Fruit fly (Drosophila melanogaster) whole organism, embryonic: ENCODE data around the gene rasp.

ENCODE experiments used
- Abd-B ChIP-seq: fragments of 200-800 bp; sonication (Bioruptor generic); optimal IDR thresholded peaks from 2 replicates; lab custom pipeline; 2018; ENCODE audit warnings: missing biosample characterization, mild to moderate bottlenecking, missing genetic modification characterization, moderate library complexity
- BEAF-32 ChIP-seq: fragments of 200-800 bp; sonication (Bioruptor generic); optimal IDR thresholded peaks from 3 replicates; lab custom pipeline; 2017; ENCODE audit warnings: missing biosample characterization, missing genetic modification characterization, mild to moderate bottlenecking, moderate library complexity, missing genetic modification reagents
- CG10565 ChIP-seq: fragments of 200-800 bp; sonication (Bioruptor generic); optimal IDR thresholded peaks from 3 replicates; lab custom pipeline; 2016; ENCODE audit warnings: missing biosample characterization, mild to moderate bottlenecking, missing genetic modification characterization
- CG12236 ChIP-seq: fragments of 200-800 bp; sonication (Bioruptor generic); optimal IDR thresholded peaks from 2 replicates; lab custom pipeline; 2016; ENCODE audit warnings: missing biosample characterization, missing genetic modification characterization
- CG12299 ChIP-seq: fragments of 200-800 bp; sonication (Bioruptor generic); optimal IDR thresholded peaks from 2 replicates; lab custom pipeline; 2018; ENCODE audit warnings: missing biosample characterization, mild to moderate bottlenecking, missing genetic modification characterization
- CG13624 ChIP-seq: fragments of 200-800 bp; sonication (Bioruptor generic); optimal IDR thresholded peaks from 2 replicates; lab custom pipeline; 2016; ENCODE audit warnings: missing biosample characterization, missing genetic modification characterization
- CG1529 ChIP-seq: fragments of 200-800 bp; sonication (Bioruptor generic); optimal IDR thresholded peaks from 3 replicates; lab custom pipeline; 2018; ENCODE audit warnings: missing biosample characterization, missing genetic modification characterization
- CG2120 ChIP-seq: fragments of 200-800 bp; sonication (Bioruptor generic); optimal IDR thresholded peaks from 3 replicates; lab custom pipeline; 2016; ENCODE audit warnings: missing biosample characterization, missing genetic modification characterization
- CG2889 ChIP-seq: fragments of 200-800 bp; sonication (Bioruptor generic); IDR thresholded peaks from 3 replicates; pipeline ENCODE4 v1.3.6; 2022; ENCODE audit warnings: missing biosample characterization, missing genetic modification characterization
- CG30020 ChIP-seq: fragments of 200-800 bp; optimal IDR thresholded peaks from 2 replicates; lab custom pipeline; 2019; ENCODE audit warnings: missing biosample characterization, mild to moderate bottlenecking, missing genetic modification characterization, moderate library complexity
- CG7839 ChIP-seq: fragments of 200-800 bp; sonication (Bioruptor generic); optimal IDR thresholded peaks from 3 replicates; lab custom pipeline; 2018; ENCODE audit warnings: missing biosample characterization, mild to moderate bottlenecking, missing genetic modification characterization, moderate library complexity
- CG7928 ChIP-seq: fragments of 200-800 bp; sonication (Bioruptor generic); optimal IDR thresholded peaks from 2 replicates; lab custom pipeline; 2017; ENCODE audit warnings: missing biosample characterization, mild to moderate bottlenecking, missing genetic modification characterization
- CG7963 ChIP-seq: fragments of 200-800 bp; sonication (Bioruptor generic); IDR thresholded peaks from 3 replicates; pipeline ENCODE4 v1.3.6; 2022; ENCODE audit warnings: missing biosample characterization, missing genetic modification characterization; ENCODE audit not compliant: partially characterized antibody
- CG9437 ChIP-seq: fragments of 200-800 bp; sonication (Bioruptor generic); optimal IDR thresholded peaks from 2 replicates; lab custom pipeline; 2018; ENCODE audit warnings: missing biosample characterization, mild to moderate bottlenecking, missing genetic modification characterization
- CG9609 ChIP-seq: fragments of 200-800 bp; sonication (Bioruptor generic); optimal IDR thresholded peaks from 3 replicates; lab custom pipeline; 2016; ENCODE audit warnings: missing biosample characterization, missing genetic modification characterization
- Dad ChIP-seq: fragments of 200-800 bp; sonication (Bioruptor generic); optimal IDR thresholded peaks from 3 replicates; lab custom pipeline; 2016; ENCODE audit warnings: missing biosample characterization, missing genetic modification characterization
- Dip2 ChIP-seq: fragments of 200-800 bp; sonication (Bioruptor generic); IDR thresholded peaks from 2 replicates; pipeline ENCODE4 v1.3.6; 2022; ENCODE audit warnings: missing biosample characterization, missing genetic modification characterization
- Dip3 ChIP-seq: fragments of 200-800 bp; sonication (Bioruptor generic); optimal IDR thresholded peaks from 3 replicates; lab custom pipeline; 2016; ENCODE audit warnings: missing biosample characterization, missing genetic modification characterization
- E2f2 ChIP-seq: fragments of 200-800 bp; sonication (Bioruptor generic); IDR thresholded peaks from 2 replicates; pipeline ENCODE4 v1.3.6; 2022; ENCODE audit warnings: missing biosample characterization, missing genetic modification characterization
- Eip74EF ChIP-seq, 2 experiments: fragments of 200-800 bp in 1 of 2; fragments of >200 bp in 1 of 2; sonication (Bioruptor generic) in 1 of 2; optimal IDR thresholded peaks; 2 replicates each; lab custom pipeline; 2017 to 2019; ENCODE audit warnings: missing biosample characterization in 2 of 2, missing genetic modification characterization in 2 of 2, mild to moderate bottlenecking in 1 of 2, moderate library complexity in 1 of 2
- Ets97D ChIP-seq: fragments of 200-800 bp; sonication (Bioruptor generic); optimal IDR thresholded peaks from 3 replicates; lab custom pipeline; 2016; ENCODE audit warnings: missing biosample characterization, missing genetic modification characterization
- H2.0 ChIP-seq: fragments of 200-800 bp; sonication (Bioruptor generic); IDR thresholded peaks from 2 replicates; pipeline ENCODE4 v1.3.6; 2022; ENCODE audit warnings: missing biosample characterization, missing genetic modification characterization
- Hey ChIP-seq: fragments of 200-800 bp; sonication (Bioruptor generic); optimal IDR thresholded peaks from 3 replicates; lab custom pipeline; 2018; ENCODE audit warnings: missing biosample characterization, mild to moderate bottlenecking, missing genetic modification characterization
- Hr51 ChIP-seq, 2 experiments: fragments of 200-800 bp; sonication (Bioruptor generic); optimal IDR thresholded peaks; 2 replicates in 1 of 2; 3 replicates in 1 of 2; lab custom pipeline; 2016 to 2018; ENCODE audit warnings: missing biosample characterization in 2 of 2, missing genetic modification characterization in 2 of 2, mild to moderate bottlenecking in 1 of 2, moderate library complexity in 1 of 2
- Lhr ChIP-seq: fragments of 200-800 bp; sonication (Bioruptor generic); optimal IDR thresholded peaks from 3 replicates; lab custom pipeline; 2017; ENCODE audit warnings: mild to moderate bottlenecking, missing biosample characterization, missing genetic modification reagents, missing genetic modification characterization
- Mrtf ChIP-seq: fragments of 200-800 bp; sonication (Bioruptor generic); IDR thresholded peaks from 3 replicates; pipeline ENCODE4 v1.3.6; 2022; ENCODE audit warnings: missing biosample characterization, missing genetic modification characterization
- Myb ChIP-seq: fragments of 200-800 bp; sonication (Bioruptor generic); optimal IDR thresholded peaks from 2 replicates; lab custom pipeline; 2016; ENCODE audit warnings: missing biosample characterization, missing genetic modification characterization
- NC2α ChIP-seq: fragments of 200-800 bp; sonication (Bioruptor generic); optimal IDR thresholded peaks from 2 replicates; lab custom pipeline; 2016; ENCODE audit warnings: missing biosample characterization, missing genetic modification characterization
- NFAT ChIP-seq: fragments of 200-800 bp; sonication (Bioruptor generic); IDR thresholded peaks from 2 replicates; pipeline ENCODE4 v1.3.6; 2022; ENCODE audit warnings: missing biosample characterization, missing genetic modification characterization
- Neu2 ChIP-seq: fragments of 200-800 bp; sonication (Bioruptor generic); optimal IDR thresholded peaks from 3 replicates; lab custom pipeline; 2016; ENCODE audit warnings: missing biosample characterization, missing genetic modification characterization, borderline replicate concordance
- Sox100B ChIP-seq: fragments of 200-800 bp; sonication (Bioruptor generic); optimal IDR thresholded peaks from 3 replicates; lab custom pipeline; 2018; ENCODE audit warnings: missing biosample characterization, mild to moderate bottlenecking, missing genetic modification characterization
- Sry-β ChIP-seq: fragments of 200-800 bp; sonication (Bioruptor generic); optimal IDR thresholded peaks from 2 replicates; lab custom pipeline; 2018; ENCODE audit warnings: missing biosample characterization, mild to moderate bottlenecking, missing genetic modification characterization, moderate library complexity
- Xrp1 ChIP-seq: fragments of 200-800 bp; sonication (Bioruptor generic); IDR thresholded peaks from 2 replicates; pipeline ENCODE4 v1.3.6; 2022; ENCODE audit warnings: missing biosample characterization, missing genetic modification characterization
- ap ChIP-seq: fragments of 200-800 bp; sonication (Bioruptor generic); IDR thresholded peaks from 2 replicates; pipeline ENCODE4 v1.3.6; 2022; ENCODE audit warnings: missing biosample characterization, missing genetic modification characterization
- cg ChIP-seq: fragments of 200-800 bp; sonication (Bioruptor generic); optimal IDR thresholded peaks from 3 replicates; lab custom pipeline; 2019; ENCODE audit warnings: missing biosample characterization, mild to moderate bottlenecking, missing genetic modification characterization, moderate library complexity
- chif ChIP-seq, 2 experiments: fragments of 200-800 bp; sonication (Bioruptor generic); optimal IDR thresholded peaks; 3 replicates each; lab custom pipeline; 2016; ENCODE audit warnings: missing biosample characterization in 2 of 2, missing genetic modification characterization in 2 of 2
- crc ChIP-seq: fragments of 200-800 bp; sonication (Bioruptor generic); optimal IDR thresholded peaks from 2 replicates; lab custom pipeline; 2016; ENCODE audit warnings: missing biosample characterization, missing genetic modification characterization
- dpn ChIP-seq, 2 experiments: fragments of 200-800 bp; sonication (Bioruptor generic); optimal IDR thresholded peaks; 3 replicates each; lab custom pipeline; 2016; ENCODE audit warnings: missing biosample characterization in 2 of 2, missing genetic modification characterization in 2 of 2
- en ChIP-seq: fragments of 200-800 bp; sonication (Bioruptor generic); optimal IDR thresholded peaks from 2 replicates; lab custom pipeline; 2016; ENCODE audit warnings: missing biosample characterization, missing genetic modification characterization
- esg ChIP-seq: fragments of 200-800 bp; sonication (Bioruptor generic); conservative IDR thresholded peaks from 2 replicates; pipeline ENCODE4 v1.3.6; 2022; ENCODE audit warnings: missing biosample characterization, missing genetic modification characterization
- fd64A ChIP-seq: fragments of 200-800 bp; sonication (Bioruptor generic); optimal IDR thresholded peaks from 3 replicates; lab custom pipeline; 2018; ENCODE audit warnings: missing biosample characterization, mild to moderate bottlenecking, missing genetic modification characterization
- fd96Cb ChIP-seq: fragments of 200-800 bp; sonication (Bioruptor generic); optimal IDR thresholded peaks from 2 replicates; lab custom pipeline; 2018; ENCODE audit warnings: missing biosample characterization, mild to moderate bottlenecking, missing genetic modification characterization, moderate library complexity
- gcm2 ChIP-seq: fragments of 200-800 bp; sonication (Bioruptor generic); optimal IDR thresholded peaks from 2 replicates; lab custom pipeline; 2016; ENCODE audit warnings: missing biosample characterization, missing genetic modification characterization
- hbn ChIP-seq: fragments of 200-800 bp; sonication (Bioruptor generic); IDR thresholded peaks from 2 replicates; pipeline ENCODE4 v1.3.6; 2022; ENCODE audit warnings: missing biosample characterization, missing genetic modification characterization; ENCODE audit not compliant: partially characterized antibody
- lola ChIP-seq, 3 experiments: fragments of >200 bp in 2 of 3; fragments of 200-800 bp in 1 of 3; sonication (Bioruptor generic) in 1 of 3; optimal IDR thresholded peaks; 2 replicates each; lab custom pipeline; 2017 to 2019; ENCODE audit warnings: missing biosample characterization in 3 of 3, missing genetic modification characterization in 3 of 3, mild to moderate bottlenecking in 1 of 3, moderate library complexity in 1 of 3
- pb ChIP-seq: fragments of 200-800 bp; sonication (Bioruptor generic); optimal IDR thresholded peaks from 3 replicates; lab custom pipeline; 2016; ENCODE audit warnings: missing biosample characterization, missing genetic modification characterization
- pho ChIP-seq: fragments of 200-800 bp; sonication (Bioruptor generic); optimal IDR thresholded peaks from 2 replicates; lab custom pipeline; 2016; ENCODE audit warnings: missing biosample characterization, missing genetic modification characterization
- pum ChIP-seq: fragments of 200-800 bp; sonication (Bioruptor generic); optimal IDR thresholded peaks from 2 replicates; lab custom pipeline; 2016; ENCODE audit warnings: missing biosample characterization, missing genetic modification characterization
- seq ChIP-seq: fragments of 200-800 bp; sonication (Bioruptor generic); IDR thresholded peaks from 2 replicates; pipeline ENCODE4 v1.3.6; 2022; ENCODE audit warnings: missing biosample characterization, missing genetic modification characterization
- tgo ChIP-seq: fragments of 200-800 bp; sonication (Bioruptor generic); IDR thresholded peaks from 3 replicates; pipeline ENCODE4 v1.3.6; 2022; ENCODE audit warnings: missing biosample characterization, missing genetic modification characterization
- zf30C ChIP-seq: fragments of 200-800 bp; sonication (Bioruptor generic); optimal IDR thresholded peaks from 3 replicates; lab custom pipeline; 2018; ENCODE audit warnings: missing biosample characterization, mild to moderate bottlenecking, missing genetic modification characterization

rasp gene

DNA sequence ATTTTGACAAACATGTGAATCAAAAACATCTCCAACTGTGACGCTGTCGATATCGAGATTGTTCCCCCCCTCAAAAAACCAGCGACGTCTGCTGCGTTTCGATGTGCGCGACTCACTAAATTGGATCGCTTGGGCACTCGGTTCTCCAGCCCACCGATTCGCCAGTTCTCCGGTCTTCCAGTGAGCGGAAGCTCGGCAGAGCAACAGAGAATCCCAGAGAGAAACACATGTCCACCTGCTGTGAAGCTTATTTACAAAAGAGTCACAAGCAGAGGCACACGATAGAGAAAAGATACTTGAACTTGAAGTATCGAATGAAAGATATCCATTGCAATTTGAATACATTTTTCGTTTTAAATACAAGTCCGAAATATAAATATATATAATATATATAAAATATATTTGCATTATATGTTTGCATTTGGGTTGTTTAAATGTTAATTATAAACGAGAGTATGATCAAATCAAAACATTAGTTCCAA lies 27.9 kb upstream of the rasp start (continued):
- TF ChIP-seq dpn (GFP tag; optimal IDR thresholded peaks at IDR 0.05; lab: Kevin White, UChicago) (no peak), CG2889 (no peak), E2f2 (GFP tag; lab: Robert Waterston, UW) (peak; percentile 29; the same call in 1 of the 2 replicates), CG7928 (GFP tag; lab: Kevin White, UChicago) (no peak), fd96Cb (tag; lab: Kevin White, UChicago) (no peak), CG9437 (GFP tag; lab: Kevin White, UChicago) (no peak), CG2120 (peak; percentile 26), CG12299 (tag; lab: Kevin White, UChicago) (no peak), BEAF-32 (GFP tag; lab: Kevin White, UChicago) (no peak), Hr51 (GFP tag; optimal IDR thresholded peaks at IDR 0.05; lab: Kevin White, UChicago) (peak in 1 of 2 experiments; percentile 45), Ets97D (GFP tag; lab: Kevin White, UChicago) (no peak), Dad (GFP tag; lab: Kevin White, UChicago) (no peak), zf30C (GFP tag; lab: Kevin White, UChicago) (no peak), CG7839 (tag; lab: Kevin White, UChicago) (peak; percentile 52), fd64A (no peak), NFAT (peak; percentile 41; the same call in 1 of the 2 replicates), esg (GFP tag; lab: Robert Waterston, UW) (no peak), Abd-B (GFP tag; lab: Kevin White, UChicago) (no peak), chif (GFP tag; optimal IDR thresholded peaks at IDR 0.05; lab: Kevin White, UChicago) (no peak), CG12236 (no peak), ap (GFP tag; lab: Robert Waterston, UW) (no peak), NC2α (GFP tag; lab: Kevin White, UChicago) (no peak), CG9609 (no peak), Lhr (GFP tag; lab: Kevin White, UChicago) (no peak), CG13624 (GFP tag; lab: Kevin White, UChicago) (no peak), lola (GFP tag; optimal IDR thresholded peaks at IDR 0.05; lab: Kevin White, UChicago) (no peak), Neu2 (no peak), CG7963 (no peak), pho (GFP tag; lab: Kevin White, UChicago) (no peak), Myb (no peak), pb (GFP tag; lab: Kevin White, UChicago) (no peak), H2.0 (GFP tag; lab: Robert Waterston, UW) (no peak), cg (GFP tag; lab: Kevin White, UChicago) (no peak), Dip3 (GFP tag; lab: Kevin White, UChicago) (no peak), gcm2 (no peak), CG1529 (GFP tag; lab: Kevin White, UChicago) (no peak), en (GFP tag; lab: Kevin White, UChicago) (no peak), Xrp1 (GFP tag; lab: Robert Waterston, UW) (no peak), Mrtf (no peak), Eip74EF (GFP tag; optimal IDR thresholded peaks at IDR 0.05; lab: Kevin White, UChicago) (peak in 1 of 2 experiments; percentile 1), Dip2 (GFP tag; lab: Robert Waterston, UW) (no peak), CG10565 (GFP tag; lab: Kevin White, UChicago) (no peak), hbn (no peak), CG30020 (tag; lab: Kevin White, UChicago) (no peak), seq (GFP tag; lab: Robert Waterston, UW) (no peak), crc (GFP tag; lab: Kevin White, UChicago) (no peak), Sox100B (GFP tag; lab: Kevin White, UChicago) (no peak), Sry-β (no peak), pum (GFP tag; lab: Kevin White, UChicago) (no peak), Hey (tag; lab: Kevin White, UChicago) (no peak), tgo (GFP tag; lab: Robert Waterston, UW) (no peak)
